Worm (Caenorhabditis elegans) whole organism, L4 larva: ENCODE measurements around the gene aqp-5.

Experiments
- F10B5.3 ChIP-seq: sonication (generic microtip); optimal IDR thresholded peaks from 2 replicates; lab custom pipeline; 2016; ENCODE audit warnings: mild to moderate bottlenecking, missing genetic modification characterization, missing compliant biosample characterization
- F44E2.7 ChIP-seq: fragments of 200-800 bp; sonication (Bioruptor generic); IDR thresholded peaks from 2 replicates; pipeline ENCODE4 v2.1.2; 2022; ENCODE audit warnings: missing genetic modification characterization, missing compliant biosample characterization
- F49E8.2 ChIP-seq: sonication (generic microtip); optimal IDR thresholded peaks from 2 replicates; lab custom pipeline; 2016; ENCODE audit warnings: missing compliant biosample characterization, mild to moderate bottlenecking, missing genetic modification characterization, borderline replicate concordance
- Y48G9A.11 ChIP-seq: fragments of 200-800 bp; sonication (Bioruptor generic); IDR thresholded peaks from 2 replicates; pipeline ENCODE4 v1.3.6; 2022; ENCODE audit warnings: missing genetic modification reagents, missing genetic modification characterization, missing compliant biosample characterization
- Y5F2A.4 ChIP-seq: fragments of 200-800 bp; sonication (Bioruptor generic); optimal IDR thresholded peaks from 2 replicates; lab custom pipeline; 2018; ENCODE audit warnings: mild to moderate bottlenecking, missing genetic modification characterization, missing compliant biosample characterization
- aha-1 ChIP-seq: fragments of 150-350 bp; peaks from one replicate; lab custom pipeline; 2014; ENCODE audit warnings: missing biosample characterization, missing genetic modification characterization
- ama-1 ChIP-seq: fragments of 150-350 bp; optimal IDR thresholded peaks from 2 replicates; lab custom pipeline; 2014; ENCODE audit warnings: inconsistent platforms, mixed read lengths
- arid-1 ChIP-seq: fragments of 200-800 bp; sonication (Bioruptor generic); conservative IDR thresholded peaks from 2 replicates; pipeline ENCODE4 v1.3.6; 2022; ENCODE audit warnings: missing genetic modification reagents, missing genetic modification characterization, missing compliant biosample characterization
- ceh-20 ChIP-seq: fragments of 200-800 bp; sonication (Bioruptor generic); IDR thresholded peaks from 2 replicates; pipeline ENCODE4 v1.3.6; 2022; ENCODE audit warnings: missing genetic modification reagents, missing genetic modification characterization, missing compliant biosample characterization
- ceh-32 ChIP-seq: sonication (generic microtip); optimal IDR thresholded peaks from 2 replicates; lab custom pipeline; 2016; ENCODE audit warnings: mild to moderate bottlenecking, missing genetic modification characterization, missing compliant biosample characterization; ENCODE audit not compliant: poor library complexity
- ceh-44 ChIP-seq: fragments of 200-800 bp; sonication (Bioruptor generic); IDR thresholded peaks from 2 replicates; pipeline ENCODE4 v1.3.6; 2022; ENCODE audit warnings: missing genetic modification reagents, missing genetic modification characterization, missing compliant biosample characterization
- ctbp-1 ChIP-seq: fragments of 200-800 bp; sonication (Bioruptor generic); IDR thresholded peaks from 2 replicates; pipeline ENCODE4 v1.3.6; 2022; ENCODE audit warnings: missing genetic modification reagents, missing genetic modification characterization, missing compliant biosample characterization
- daf-12 ChIP-seq: fragments of 150-350 bp; optimal IDR thresholded peaks from 2 replicates; lab custom pipeline; 2014; ENCODE audit warnings: missing biosample characterization, missing genetic modification reagents, missing genetic modification characterization
- daf-16 ChIP-seq, 3 experiments: sonication (generic microtip); optimal IDR thresholded peaks; 2 replicates each; lab custom pipeline; 2016 to 2017; ENCODE audit warnings: missing genetic modification characterization in 3 of 3, missing genetic modification reagents in 3 of 3, mild to moderate bottlenecking in 2 of 3, missing compliant biosample characterization in 2 of 3, missing biosample characterization in 1 of 3, moderate library complexity in 1 of 3
- daf-8 ChIP-seq: fragments of 200-800 bp; sonication (Bioruptor generic); IDR thresholded peaks from 2 replicates; pipeline ENCODE4 v1.3.6; 2022; ENCODE audit warnings: missing genetic modification characterization, missing compliant biosample characterization
- dmd-6 ChIP-seq: fragments of 200-800 bp; sonication (Bioruptor generic); IDR thresholded peaks from 2 replicates; pipeline ENCODE4 v1.3.6; 2022; ENCODE audit warnings: missing genetic modification reagents, missing genetic modification characterization, missing compliant biosample characterization
- dmd-8 ChIP-seq: fragments of 200-800 bp; sonication (Bioruptor generic); IDR thresholded peaks from 2 replicates; pipeline ENCODE4 v1.3.6; 2022; ENCODE audit warnings: missing genetic modification characterization, missing compliant biosample characterization
- dmd-9 ChIP-seq: fragments of 200-800 bp; sonication (Bioruptor generic); IDR thresholded peaks from 2 replicates; pipeline ENCODE4 v1.3.6; 2022; ENCODE audit warnings: missing genetic modification reagents, missing genetic modification characterization, missing compliant biosample characterization
- hif-1 ChIP-seq, 2 experiments: sonication (generic microtip); optimal IDR thresholded peaks; 2 replicates each; lab custom pipeline; 2016 to 2017; ENCODE audit warnings: missing compliant biosample characterization in 2 of 2, missing genetic modification characterization in 2 of 2, missing genetic modification reagents in 2 of 2, missing genotype in 2 of 2, mild to moderate bottlenecking in 1 of 2
- hlh-11 ChIP-seq: fragments of 200-800 bp; sonication (Bioruptor generic); optimal IDR thresholded peaks from 2 replicates; lab custom pipeline; 2018; ENCODE audit warnings: mild to moderate bottlenecking, missing genetic modification characterization, missing compliant biosample characterization
- hlh-30 ChIP-seq: sonication (generic microtip); optimal IDR thresholded peaks from 2 replicates; lab custom pipeline; 2017; ENCODE audit warnings: antibody characterized with exemption, mild to moderate bottlenecking, missing genetic modification characterization, missing compliant biosample characterization; ENCODE audit not compliant: insufficient read depth
- lim-7 ChIP-seq: fragments of 200-800 bp; sonication (Bioruptor generic); IDR thresholded peaks from 2 replicates; pipeline ENCODE4 v1.3.6; 2022; ENCODE audit warnings: missing genetic modification characterization, missing compliant biosample characterization
- lin-29 ChIP-seq: fragments of 200-800 bp; sonication (Bioruptor generic); IDR thresholded peaks from 2 replicates; pipeline ENCODE4 v1.3.6; 2022; ENCODE audit warnings: missing genetic modification reagents, missing genetic modification characterization, missing compliant biosample characterization
- lsy-2 ChIP-seq, 2 experiments: fragments of 150-350 bp in 1 of 2; sonication (generic microtip) in 1 of 2; optimal IDR thresholded peaks; 2 replicates each; lab custom pipeline; 2014 to 2017; ENCODE audit warnings: missing biosample characterization in 2 of 2, missing genetic modification characterization in 2 of 2
- mep-1 ChIP-seq: fragments of 150-350 bp; sonication (generic microtip); optimal IDR thresholded peaks from 3 replicates; lab custom pipeline; 2014; ENCODE audit warnings: missing biosample characterization, missing genetic modification characterization
- mes-2 ChIP-seq: sonication (generic microtip); optimal IDR thresholded peaks from 2 replicates; lab custom pipeline; 2016; ENCODE audit warnings: missing genotype, mild to moderate bottlenecking, missing genetic modification characterization, missing compliant biosample characterization; ENCODE audit not compliant: poor library complexity, severe bottlenecking
- nhr-111 ChIP-seq: fragments of 200-800 bp; sonication (Bioruptor generic); optimal IDR thresholded peaks from 2 replicates; lab custom pipeline; 2018; ENCODE audit warnings: mild to moderate bottlenecking, missing genetic modification characterization, missing compliant biosample characterization
- nhr-237 ChIP-seq: sonication (generic microtip); optimal IDR thresholded peaks from 2 replicates; lab custom pipeline; 2017; ENCODE audit warnings: missing biosample characterization, missing genetic modification characterization
- nhr-25 ChIP-seq: sonication (generic microtip); optimal IDR thresholded peaks from 2 replicates; lab custom pipeline; 2017; ENCODE audit warnings: missing genetic modification characterization, mild to moderate bottlenecking, missing compliant biosample characterization, antibody characterized with exemption, moderate library complexity, borderline replicate concordance; ENCODE audit not compliant: insufficient read depth
- nhr-28 ChIP-seq: fragments of 150-350 bp; optimal IDR thresholded peaks from 2 replicates; lab custom pipeline; 2014; ENCODE audit warnings: missing biosample characterization, missing genetic modification characterization
- nhr-42 ChIP-seq: fragments of 200-800 bp; sonication (Bioruptor generic); IDR thresholded peaks from 2 replicates; pipeline ENCODE4 v1.3.6; 2022; ENCODE audit warnings: missing genetic modification characterization, missing compliant biosample characterization
- nhr-6 ChIP-seq: fragments of 150-350 bp; optimal IDR thresholded peaks from 2 replicates; lab custom pipeline; 2014; ENCODE audit warnings: missing biosample characterization, missing genetic modification characterization
- nhr-76 ChIP-seq: fragments of 150-350 bp; optimal IDR thresholded peaks from 2 replicates; lab custom pipeline; 2014; ENCODE audit warnings: missing biosample characterization, missing genetic modification characterization
- sdz-12 ChIP-seq: fragments of 200-800 bp; sonication (Bioruptor generic); optimal IDR thresholded peaks from 2 replicates; lab custom pipeline; 2018; ENCODE audit warnings: mild to moderate bottlenecking, missing genetic modification characterization, missing compliant biosample characterization
- set-16 ChIP-seq: fragments of 200-800 bp; sonication (Bioruptor generic); IDR thresholded peaks from 2 replicates; pipeline ENCODE4 v1.3.6; 2022; ENCODE audit warnings: missing genetic modification reagents, missing genetic modification characterization, missing compliant biosample characterization
- skn-1 ChIP-seq: fragments of 150-350 bp; optimal IDR thresholded peaks from 2 replicates; lab custom pipeline; 2014; ENCODE audit warnings: missing biosample characterization, missing genetic modification characterization
- snpc-4 ChIP-seq: fragments of 150-350 bp; optimal IDR thresholded peaks from 2 replicates; lab custom pipeline; 2014; ENCODE audit warnings: missing biosample characterization, missing genetic modification characterization
- spr-1 ChIP-seq: sonication (generic microtip); optimal IDR thresholded peaks from 2 replicates; lab custom pipeline; 2016; ENCODE audit warnings: mild to moderate bottlenecking, missing genetic modification characterization, missing compliant biosample characterization
- tra-1 ChIP-seq: fragments of 200-800 bp; sonication (Bioruptor generic); IDR thresholded peaks from 2 replicates; pipeline ENCODE4 v1.3.6; 2022; ENCODE audit warnings: missing genetic modification reagents, missing genetic modification characterization, missing compliant biosample characterization
- unc-130 ChIP-seq: sonication (generic microtip); optimal IDR thresholded peaks from 2 replicates; lab custom pipeline; 2016; ENCODE audit warnings: missing genetic modification reagents, missing genetic modification characterization, missing compliant biosample characterization
- unc-39 ChIP-seq: sonication (generic microtip); optimal IDR thresholded peaks from 2 replicates; lab custom pipeline; 2017; ENCODE audit warnings: missing biosample characterization, missing genetic modification characterization
- zag-1 ChIP-seq: fragments of 150-350 bp; optimal IDR thresholded peaks from 2 replicates; lab custom pipeline; 2014; ENCODE audit warnings: missing biosample characterization, missing genetic modification characterization
- zip-2 ChIP-seq: fragments of 150-350 bp; optimal IDR thresholded peaks from 2 replicates; lab custom pipeline; 2014; ENCODE audit warnings: missing biosample characterization, missing genetic modification characterization

aqp-5 gene

DNA sequence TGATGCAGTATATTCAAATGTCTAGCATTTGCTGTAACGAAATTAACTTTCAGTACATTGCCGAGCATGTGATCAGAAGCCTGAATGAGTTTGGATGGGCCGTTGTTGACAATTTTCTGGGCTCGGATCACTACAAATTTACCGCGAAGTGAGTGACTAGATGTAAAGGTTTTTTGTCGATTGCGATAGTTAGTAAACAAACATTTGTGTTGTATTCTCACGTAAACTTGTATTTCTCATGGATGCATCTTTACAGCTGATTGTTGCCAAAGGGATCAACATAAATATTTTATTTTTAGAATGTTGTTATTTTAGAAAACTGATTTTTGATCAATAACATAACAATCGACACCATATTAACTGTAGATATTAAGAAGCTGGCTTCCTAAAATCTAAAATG lies 17.5 kb upstream of the aqp-5 start (continued):
- no peak for TF ChIP-seq unc-39
- TF ChIP-seq daf-12: no peak
- peak; percentile 25 for TF ChIP-seq ama-1 (lab: Kevin White, UChicago)
- TF ChIP-seq, all 104 proteins: peak for 6

ce11 chrV:10475421-10475820 lies 16.1 kb upstream of the aqp-5 start:
- no peak for TF ChIP-seq Y5F2A.4 (GFP tag; lab: Kevin White, UChicago)
- peak; percentile 96 for TF ChIP-seq aha-1
- no peak for TF ChIP-seq unc-39
- no peak for TF ChIP-seq F44E2.7
- no peak for TF ChIP-seq daf-16 (GFP tag; optimal IDR thresholded peaks at IDR 0.05; lab: Kevin White, UChicago)
- TF ChIP-seq daf-16 (tag; optimal IDR thresholded peaks at IDR 0.05; lab: Kevin White, UChicago): no peak
- TF ChIP-seq sdz-12 (GFP tag; lab: Kevin White, UChicago): no peak
- no peak for TF ChIP-seq dmd-8 (GFP tag; lab: Robert Waterston, UW)
- TF ChIP-seq ama-1 (lab: Kevin White, UChicago): peak; percentile 66
- TF ChIP-seq hlh-11 (tag; lab: Kevin White, UChicago): no peak
- no peak for TF ChIP-seq skn-1 (tag; lab: Kevin White, UChicago)

DNA sequence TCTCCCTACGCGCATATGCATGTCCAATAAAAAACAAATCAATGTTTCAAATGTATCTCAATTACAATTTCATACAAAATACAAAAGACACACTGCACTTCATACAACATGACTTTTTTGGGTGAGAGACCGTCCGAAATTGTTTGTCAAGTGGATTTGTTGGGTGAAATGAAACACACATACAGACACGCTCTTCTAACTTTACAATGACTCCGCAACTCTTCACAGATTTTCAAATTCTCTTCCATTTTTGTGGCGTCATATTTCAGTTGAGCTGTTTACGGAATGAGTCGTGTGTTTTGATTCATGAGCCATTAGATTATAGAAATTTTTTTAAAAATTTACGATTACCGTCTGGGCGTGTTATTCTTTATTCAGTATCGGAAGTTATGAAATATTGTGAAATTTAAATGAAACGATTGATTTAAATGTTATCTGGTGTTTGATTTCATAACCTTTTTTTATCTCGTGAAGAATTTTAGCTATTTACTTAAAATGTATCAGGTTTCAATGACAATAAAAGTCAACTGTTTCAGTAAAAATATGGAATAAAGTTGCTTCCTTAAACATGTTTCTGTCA lies 14.6 kb upstream of the aqp-5 start:
- TF ChIP-seq aha-1 (peak; percentile 89), lsy-2 (tag; optimal IDR thresholded peaks at IDR 0.05; lab: Kevin White, UChicago) (peak in 1 of 2 experiments; percentile 20), Y48G9A.11 (GFP tag; lab: Robert Waterston, UW) (no peak), zip-2 (tag; lab: Kevin White, UChicago) (peak; percentile 86), ceh-44 (GFP tag; lab: Robert Waterston, UW) (no peak), ama-1 (lab: Kevin White, UChicago) (peak; percentile 93), nhr-76 (no peak), nhr-28 (peak; percentile 20), mep-1 (tag; lab: Kevin White, UChicago) (peak; percentile 56), hif-1 (tag; optimal IDR thresholded peaks at IDR 0.05; lab: Kevin White, UChicago) (peak in 1 of 2 experiments; percentile 23), hlh-30 (tag; lab: Kevin White, UChicago) (peak; percentile 6), mes-2 (tag; lab: Kevin White, UChicago) (no peak)

DNA sequence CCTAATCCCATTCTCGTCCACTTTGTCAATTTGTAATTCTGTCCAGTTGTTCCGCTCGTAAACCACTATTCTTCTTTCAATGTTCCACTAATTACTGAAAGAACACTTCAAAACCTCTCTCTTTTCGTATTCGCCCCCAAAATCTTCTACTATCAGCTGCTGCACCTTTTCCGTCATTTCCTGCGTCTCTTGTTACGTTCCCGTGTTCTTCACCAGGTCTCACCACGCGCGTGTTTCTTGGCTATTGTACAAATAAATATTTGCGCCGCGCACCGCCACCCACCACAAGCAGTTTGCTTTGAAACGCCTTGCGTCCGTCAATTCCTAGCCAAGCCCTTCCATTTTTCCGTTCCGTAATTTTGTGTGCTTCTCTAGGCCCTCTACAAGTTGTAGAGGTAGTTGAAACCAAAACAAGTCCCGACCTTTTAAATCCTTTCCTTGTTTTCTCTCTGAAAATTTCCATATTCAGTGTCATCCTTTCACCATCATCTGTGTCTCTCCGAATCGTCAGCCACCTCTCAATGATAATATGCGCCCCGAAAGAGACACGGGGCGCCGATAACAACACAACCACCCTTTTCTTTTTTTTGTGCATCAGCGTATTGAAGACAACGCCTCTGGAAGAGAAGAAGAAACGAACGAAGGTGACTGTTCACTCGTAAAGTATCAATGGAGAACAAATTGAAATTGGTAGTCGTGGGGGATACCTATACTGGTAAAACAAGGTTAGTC lies 13.3 kb upstream of the aqp-5 start, which contains the start of the genes crp-1 and Y32F6B.9:
TSS of gene crp-1 (plus strand) at position 468 of the 732 bp plus-strand sequence.
TSS of gene Y32F6B.9 (plus strand) at position 603 of the 732 bp plus-strand sequence.
- no peak for TF ChIP-seq nhr-6 (tag; lab: Kevin White, UChicago)
- no peak for TF ChIP-seq set-16 (GFP tag; lab: Robert Waterston, UW)
- TF ChIP-seq lin-29 (GFP tag; lab: Robert Waterston, UW): no peak
- peak; percentile 41; the same call in 1 of the 2 replicates for TF ChIP-seq dmd-6 (GFP tag; lab: Robert Waterston, UW)
- no peak for TF ChIP-seq spr-1 (tag; lab: Kevin White, UChicago)
- TF ChIP-seq ceh-32 (tag; lab: Kevin White, UChicago): no peak
- no peak for TF ChIP-seq dmd-9 (GFP tag; lab: Robert Waterston, UW)
- TF ChIP-seq F10B5.3 (tag; lab: Kevin White, UChicago): no peak
- no peak for TF ChIP-seq nhr-237 (tag; lab: Kevin White, UChicago)
- TF ChIP-seq Y48G9A.11 (GFP tag; lab: Robert Waterston, UW): no peak
- TF ChIP-seq F49E8.2 (tag; lab: Kevin White, UChicago): no peak
- TF ChIP-seq ceh-20 (GFP tag; lab: Robert Waterston, UW): no peak
- TF ChIP-seq nhr-42: no peak
- TF ChIP-seq zag-1 (tag; lab: Kevin White, UChicago): no peak
- TF ChIP-seq arid-1 (GFP tag; lab: Robert Waterston, UW): no peak
- no peak for TF ChIP-seq daf-8 (GFP tag; lab: Robert Waterston, UW)
- TF ChIP-seq lim-7 (GFP tag; lab: Robert Waterston, UW): no peak
- TF ChIP-seq ctbp-1 (GFP tag; lab: Robert Waterston, UW): no peak
- TF ChIP-seq unc-130 (GFP tag; lab: Kevin White, UChicago): no peak
- peak; percentile 95 for TF ChIP-seq aha-1
- TF ChIP-seq nhr-25 (tag; lab: Kevin White, UChicago): no peak
- TF ChIP-seq hlh-30 (tag; lab: Kevin White, UChicago): peak; percentile 49
- TF ChIP-seq daf-12: no peak
- no peak for TF ChIP-seq snpc-4
- TF ChIP-seq nhr-111 (GFP tag; lab: Kevin White, UChicago): no peak
- no peak for TF ChIP-seq tra-1 (GFP tag; lab: Robert Waterston, UW)
- TF ChIP-seq ama-1 (lab: Kevin White, UChicago): no peak
